Fruit fly (Drosophila melanogaster): ENCODE results near the gene Dph1.
A peak's percentile ranks its signal among the peaks of the same experiment; 100 is the strongest.

The Dph1 gene

dm6 chr3L:11680298-11680697 lies 16.5 kb downstream of the Dph1 start, which contains the start of gene CG32085 (continued):
- TF ChIP-seq CG6683 (GFP tag; optimal IDR thresholded peaks at IDR 0.05), result peak; percentile 44
- TF ChIP-seq ro (GFP tag; IDR thresholded peaks at IDR 0.05), result no peak
- TF ChIP-seq CG17568 (GFP tag; optimal IDR thresholded peaks at IDR 0.05), result no peak
- peak; percentile 91 for TF ChIP-seq CG32532 (GFP tag; IDR thresholded peaks at IDR 0.05)
- peak; percentile 14; the same call in 1 of the 2 replicates for TF ChIP-seq Scr (GFP tag; IDR thresholded peaks at IDR 0.05; ENCODE audit: partially characterized antibody)
- TF ChIP-seq dmrt99B (tag; optimal IDR thresholded peaks at IDR 0.05), result peak; percentile 48
- TF ChIP-seq CG12659 (GFP tag; optimal IDR thresholded peaks at IDR 0.05), result peak; percentile 38
- no peak for TF ChIP-seq gfzf (GFP tag; optimal IDR thresholded peaks at IDR 0.05)
- no peak for TF ChIP-seq Optix (GFP tag; IDR thresholded peaks at IDR 0.05)
- no peak for TF ChIP-seq Dfd (GFP tag; optimal IDR thresholded peaks at IDR 0.05)
- TF ChIP-seq CG11085 (GFP tag; IDR thresholded peaks at IDR 0.05), result no peak
- peak; percentile 18; the same call in 1 of the 2 replicates for TF ChIP-seq CG13287 (GFP tag; IDR thresholded peaks at IDR 0.05; ENCODE audit: partially characterized antibody)
- no peak for TF ChIP-seq Aef1 (GFP tag; IDR thresholded peaks at IDR 0.05)
- TF ChIP-seq CG33557 (GFP tag; optimal IDR thresholded peaks at IDR 0.05), result no peak
- peak; percentile 38 for TF ChIP-seq gem (tag; optimal IDR thresholded peaks at IDR 0.05)
- TF ChIP-seq CG14050 (GFP tag; IDR thresholded peaks at IDR 0.05), result no peak
- no peak for TF ChIP-seq insv (GFP tag; optimal IDR thresholded peaks at IDR 0.05)
- peak; percentile 48; the same call in 1 of the 3 replicates for TF ChIP-seq ken (GFP tag; IDR thresholded peaks at IDR 0.05)
- no peak for TF ChIP-seq CG9727 (GFP tag; optimal IDR thresholded peaks at IDR 0.05)
- no peak for TF ChIP-seq Chrac-16 (GFP tag; optimal IDR thresholded peaks at IDR 0.05)
- TF ChIP-seq amos (GFP tag; IDR thresholded peaks at IDR 0.05; ENCODE audit: partially characterized antibody), result no peak
- TF ChIP-seq repo (GFP tag; optimal IDR thresholded peaks at IDR 0.05), result peak; percentile 28
- no peak for TF ChIP-seq Kr (GFP tag; optimal IDR thresholded peaks at IDR 0.05)
- TF ChIP-seq nerfin-1 (tag; optimal IDR thresholded peaks at IDR 0.05), result peak; percentile 25
- peak; percentile 41 for TF ChIP-seq Dip3 (GFP tag; optimal IDR thresholded peaks at IDR 0.05)
- no peak for TF ChIP-seq usp (GFP tag; optimal IDR thresholded peaks at IDR 0.05)
- peak; percentile 53 for TF ChIP-seq HHEX (GFP tag; optimal IDR thresholded peaks at IDR 0.05)
- TF ChIP-seq CG13624 (GFP tag; optimal IDR thresholded peaks at IDR 0.05), result peak; percentile 75
- TF ChIP-seq ap (GFP tag; IDR thresholded peaks at IDR 0.05), result no peak
- peak; percentile 50; the same call in 1 of the 2 replicates for TF ChIP-seq CG14667 (GFP tag; IDR thresholded peaks at IDR 0.05)
- TF ChIP-seq CG8924 (tag; optimal IDR thresholded peaks at IDR 0.05), result peak; percentile 35
- peak; percentile 47 for TF ChIP-seq grau (tag; optimal IDR thresholded peaks at IDR 0.05)
- no peak for TF ChIP-seq Vsx1 (GFP tag; optimal IDR thresholded peaks at IDR 0.05)
- TF ChIP-seq CG1832 (GFP tag; optimal IDR thresholded peaks at IDR 0.05), result peak; percentile 51
- no peak for TF ChIP-seq CG10267 (tag; optimal IDR thresholded peaks at IDR 0.05)
- peak; percentile 21 for TF ChIP-seq Dad (GFP tag; optimal IDR thresholded peaks at IDR 0.05)
- no peak for TF ChIP-seq Poxn (GFP tag; IDR thresholded peaks at IDR 0.05)
- TF ChIP-seq Lhr (GFP tag; optimal IDR thresholded peaks at IDR 0.05), result no peak
- no peak for TF ChIP-seq cad (GFP tag; optimal IDR thresholded peaks at IDR 0.05)
- TF ChIP-seq CG11247 (GFP tag; IDR thresholded peaks at IDR 0.05), result peak; percentile 77
- TF ChIP-seq pan (optimal IDR thresholded peaks at IDR 0.05), result no peak
- TF ChIP-seq pan (GFP tag; optimal IDR thresholded peaks at IDR 0.05 in 1 of 2, IDR thresholded peaks at IDR 0.05 in 1 of 2), result peak in 1 of 2 experiments; percentile 54
- TF ChIP-seq Xrp1 (GFP tag; IDR thresholded peaks at IDR 0.05), result no peak; the same call in 1 of the 2 replicates
- TF ChIP-seq lab (GFP tag; optimal IDR thresholded peaks at IDR 0.05), result peak; percentile 90
- TF ChIP-seq CG8388 (GFP tag; optimal IDR thresholded peaks at IDR 0.05), result no peak
- no peak for TF ChIP-seq sc (optimal IDR thresholded peaks at IDR 0.05)
- TF ChIP-seq sc (GFP tag; optimal IDR thresholded peaks at IDR 0.05), result no peak
- TF ChIP-seq CG13424 (tag; optimal IDR thresholded peaks at IDR 0.05), result peak; percentile 48
- peak; percentile 48 for TF ChIP-seq CG18619 (GFP tag; optimal IDR thresholded peaks at IDR 0.05)
- TF ChIP-seq Nf-YB (GFP tag; optimal IDR thresholded peaks at IDR 0.05), result no peak
- TF ChIP-seq CG14710 (tag; optimal IDR thresholded peaks at IDR 0.05), result no peak

All from whole organism, embryonic.